Fruit fly (Drosophila melanogaster): ENCODE data around the gene CG4949.

The CG4949 gene

DNA sequence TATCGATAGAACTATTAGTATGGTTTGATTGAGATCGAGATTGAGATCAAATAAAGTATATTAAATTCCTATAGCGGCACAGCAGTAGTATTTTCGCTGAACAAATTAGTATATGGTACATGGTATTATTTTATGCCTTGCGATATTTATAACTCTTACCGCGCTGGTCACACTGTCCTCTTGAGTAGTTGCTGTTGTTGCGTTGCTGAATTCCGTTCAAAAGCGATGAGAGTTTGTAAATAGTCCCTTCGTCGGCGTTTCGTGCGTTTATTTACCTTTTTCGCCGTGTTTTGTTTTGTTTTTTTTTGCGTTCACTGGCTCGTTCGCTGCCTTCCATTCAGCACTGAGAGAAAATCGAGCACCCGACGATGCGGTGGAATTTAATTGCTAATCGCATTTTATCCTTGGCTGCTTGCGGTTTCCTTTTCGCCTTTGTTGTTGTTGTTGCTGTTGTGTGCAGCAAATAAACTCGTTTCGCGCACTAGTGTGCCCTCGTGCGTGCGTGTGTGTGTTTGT, 28.8 kb downstream of the CG4949 start, which contains the start of gene CG5004:
Gene CG5004, plus strand, starts transcription at position 182 of the 516 bp plus-strand sequence.
- TF ChIP-seq fkh (GFP tag; optimal IDR thresholded peaks at IDR 0.05) (peak; percentile 87), CG6808 (GFP tag; optimal IDR thresholded peaks at IDR 0.05) (peak; percentile 20), CG9139 (GFP tag; optimal IDR thresholded peaks at IDR 0.05) (peak; percentile 14), svp (GFP tag) (peak; percentile 59), CG8319 (GFP tag; optimal IDR thresholded peaks at IDR 0.05) (no peak), Sox14 (GFP tag; optimal IDR thresholded peaks at IDR 0.05) (peak; percentile 43), ss (GFP tag; optimal IDR thresholded peaks at IDR 0.05) (peak; percentile 52 to 55), CG34406 (GFP tag; optimal IDR thresholded peaks at IDR 0.05) (no peak), Sox102F (GFP tag; optimal IDR thresholded peaks at IDR 0.05) (peak; percentile 3), Eip78C (GFP tag) (peak; percentile 56), achi (GFP tag; optimal IDR thresholded peaks at IDR 0.05) (peak; percentile 31), CG6276 (GFP tag; optimal IDR thresholded peaks at IDR 0.05) (no peak), Eip75B (GFP tag; optimal IDR thresholded peaks at IDR 0.05) (no peak), CG7368 (GFP tag; optimal IDR thresholded peaks at IDR 0.05) (no peak), CG6854 (GFP tag; optimal IDR thresholded peaks at IDR 0.05) (peak; percentile 34)

DNA sequence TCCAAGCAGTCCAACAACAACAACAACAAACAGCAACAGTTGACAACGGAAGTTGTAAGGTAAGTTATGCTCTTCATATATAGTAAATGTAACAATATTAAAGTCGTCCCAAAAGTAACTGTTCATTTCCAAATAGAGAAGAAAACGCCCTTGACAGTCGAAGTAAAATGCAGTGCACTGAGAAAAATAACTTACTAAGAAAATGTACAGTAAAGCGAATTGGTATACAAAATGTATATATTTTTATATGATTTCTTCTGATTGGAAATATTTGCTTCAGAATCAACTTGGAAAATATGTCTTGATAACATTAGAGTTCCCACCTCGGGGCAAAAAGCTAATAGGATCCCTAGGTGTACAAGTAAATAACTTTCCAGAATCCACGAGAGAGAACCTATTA, 29.4 kb downstream of the CG4949 start:
- TF ChIP-seq Lpt (GFP tag; optimal IDR thresholded peaks at IDR 0.05) (no peak), pdm3 (GFP tag; optimal IDR thresholded peaks at IDR 0.05) (peak; percentile 1), Met (GFP tag; optimal IDR thresholded peaks at IDR 0.05) (peak; percentile 4), dsx (GFP tag; optimal IDR thresholded peaks at IDR 0.05; ENCODE audit: poor library complexity, severe bottlenecking) (peak; percentile 7), svp (GFP tag) (peak; percentile 76), lz (GFP tag; optimal IDR thresholded peaks at IDR 0.05) (peak; percentile 16), CG32006 (GFP tag; optimal IDR thresholded peaks at IDR 0.05) (peak; percentile 32), eg (GFP tag; IDR thresholded peaks at IDR 0.05) (no peak), esn (GFP tag; optimal IDR thresholded peaks at IDR 0.05) (peak; percentile 26), salr (GFP tag; optimal IDR thresholded peaks at IDR 0.05) (peak in 1 of 2 experiments; percentile 11), Ets96B (tag; optimal IDR thresholded peaks at IDR 0.05) (no peak)

DNA sequence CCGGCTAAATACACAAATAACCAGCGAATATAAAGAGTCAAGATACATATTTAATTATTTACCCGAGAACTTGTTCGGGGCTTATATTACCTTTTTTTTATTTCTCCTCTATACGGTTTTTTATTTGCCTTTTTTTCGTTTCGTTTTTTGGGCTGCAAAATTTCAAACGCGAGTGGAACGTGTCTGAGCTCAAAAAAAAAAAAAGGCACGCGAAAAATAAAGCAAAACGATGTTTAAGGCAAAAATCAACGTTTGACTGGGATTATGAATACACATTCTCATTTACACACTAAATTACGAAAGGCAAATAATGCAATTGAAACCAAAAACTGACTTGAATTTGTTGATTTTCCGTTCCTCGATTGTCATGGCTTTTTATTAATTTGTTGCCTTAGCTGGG, 31.0 kb downstream of the CG4949 start:
- TF ChIP-seq CG10631 (GFP tag; optimal IDR thresholded peaks at IDR 0.05) (no peak), CG10669 (GFP tag; optimal IDR thresholded peaks at IDR 0.05) (no peak), CG6276 (GFP tag; optimal IDR thresholded peaks at IDR 0.05) (peak; percentile 37), salr (GFP tag; optimal IDR thresholded peaks at IDR 0.05) (no peak), CG11294 (GFP tag; IDR thresholded peaks at IDR 0.05) (no peak), acj6 (GFP tag; optimal IDR thresholded peaks at IDR 0.05) (no peak), achi (GFP tag; optimal IDR thresholded peaks at IDR 0.05) (no peak), net (GFP tag; optimal IDR thresholded peaks at IDR 0.05) (no peak), spab (GFP tag; optimal IDR thresholded peaks at IDR 0.05) (no peak), fkh (GFP tag; optimal IDR thresholded peaks at IDR 0.05) (peak; percentile 56), CG3032 (tag; optimal IDR thresholded peaks at IDR 0.05) (no peak), CG11762 (GFP tag; optimal IDR thresholded peaks at IDR 0.05; ENCODE audit: insufficient read depth) (no peak), CG6854 (GFP tag; optimal IDR thresholded peaks at IDR 0.05) (no peak), svp (GFP tag) (no peak), eg (GFP tag; IDR thresholded peaks at IDR 0.05) (peak; percentile 33; the same call in 1 of the 3 replicates), fd85E (GFP tag; optimal IDR thresholded peaks at IDR 0.05) (no peak), dsx (GFP tag; optimal IDR thresholded peaks at IDR 0.05; ENCODE audit: poor library complexity, severe bottlenecking) (no peak), Hr4 (GFP tag; optimal IDR thresholded peaks at IDR 0.05) (no peak), Sox14 (GFP tag; optimal IDR thresholded peaks at IDR 0.05) (no peak), Blimp-1 (GFP tag; optimal IDR thresholded peaks at IDR 0.05) (no peak), CG11902 (GFP tag; optimal IDR thresholded peaks at IDR 0.05) (no peak), CG8632 (GFP tag; optimal IDR thresholded peaks at IDR 0.05) (no peak), vri (GFP tag; optimal IDR thresholded peaks at IDR 0.05) (peak; percentile 54), CG34406 (GFP tag; optimal IDR thresholded peaks at IDR 0.05) (no peak), pdm3 (GFP tag; optimal IDR thresholded peaks at IDR 0.05) (no peak), CG6808 (GFP tag; optimal IDR thresholded peaks at IDR 0.05) (no peak), Sox15 (GFP tag; optimal IDR thresholded peaks at IDR 0.05) (no peak)
